Fruit fly (Drosophila melanogaster): ENCODE data around the gene Mcm10.

Gene Mcm10

DNA sequence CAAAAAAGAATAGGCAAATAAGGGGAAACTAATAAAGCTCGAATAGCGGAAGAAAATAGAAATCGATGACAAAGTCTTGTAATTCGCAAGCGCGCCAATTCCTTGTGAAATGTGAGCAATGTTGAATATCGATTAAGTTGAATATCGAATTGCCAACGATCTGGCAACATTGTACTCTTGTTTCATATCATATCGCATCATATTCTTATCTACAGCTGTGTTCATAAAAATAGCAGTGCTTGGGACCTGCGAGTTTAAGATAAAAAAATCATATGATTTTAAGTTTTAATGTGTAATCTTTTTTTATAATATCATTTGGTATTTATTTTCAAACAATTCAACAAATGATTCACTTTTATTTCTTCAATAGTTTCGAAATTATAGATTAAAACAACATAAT is 30.7 kb upstream of the Mcm10 start (continued):
- TF ChIP-seq CG8359 (GFP tag; optimal IDR thresholded peaks at IDR 0.05; ENCODE audit: borderline replicate concordance) (no peak), Dp (GFP tag; optimal IDR thresholded peaks at IDR 0.05) (peak; percentile 84), CG30403 (GFP tag; optimal IDR thresholded peaks at IDR 0.05) (peak; percentile 50), Eip74EF (GFP tag; optimal IDR thresholded peaks at IDR 0.05) (peak in 1 of 2 experiments; percentile 48), crp (GFP tag; optimal IDR thresholded peaks at IDR 0.05) (peak in 1 of 2 experiments; percentile 10), grau (tag; optimal IDR thresholded peaks at IDR 0.05) (peak; percentile 63), CG5245 (GFP tag; optimal IDR thresholded peaks at IDR 0.05) (no peak), unpg (GFP tag; optimal IDR thresholded peaks at IDR 0.05) (peak; percentile 71), CG1529 (GFP tag; optimal IDR thresholded peaks at IDR 0.05) (no peak), gsb-n (tag; optimal IDR thresholded peaks at IDR 0.05) (peak; percentile 50), Hr39 (optimal IDR thresholded peaks at IDR 0.05) (no peak), insv (GFP tag; optimal IDR thresholded peaks at IDR 0.05) (no peak), CG16779 (GFP tag; IDR thresholded peaks at IDR 0.05) (no peak), CG14860 (GFP tag; IDR thresholded peaks at IDR 0.05; ENCODE audit: partially characterized antibody) (peak; percentile 35; the same call in 2 of the 3 replicates), Dip3 (GFP tag; optimal IDR thresholded peaks at IDR 0.05) (no peak), ci (GFP tag; IDR thresholded peaks at IDR 0.05) (peak; percentile 77; the same call in 2 of the 3 replicates), CG10209 (GFP tag; optimal IDR thresholded peaks at IDR 0.05) (peak; percentile 25), sim (GFP tag; IDR thresholded peaks at IDR 0.05) (peak; percentile 43; the same call in 1 of the 2 replicates), CG6654 (GFP tag; optimal IDR thresholded peaks at IDR 0.05) (no peak), Nf-YB (GFP tag; optimal IDR thresholded peaks at IDR 0.05) (peak; percentile 26), CG3163 (GFP tag; optimal IDR thresholded peaks at IDR 0.05) (no peak), CG9797 (GFP tag; optimal IDR thresholded peaks at IDR 0.05) (no peak), CG12071 (GFP tag; optimal IDR thresholded peaks at IDR 0.05) (no peak), Xbp1 (GFP tag; optimal IDR thresholded peaks at IDR 0.05) (peak; percentile 57), psq (GFP tag; optimal IDR thresholded peaks at IDR 0.05) (no peak), zen (tag; optimal IDR thresholded peaks at IDR 0.05) (peak; percentile 3), danr (GFP tag; IDR thresholded peaks at IDR 0.05) (no peak), vfl (GFP tag; optimal IDR thresholded peaks at IDR 0.05) (no peak), da (GFP tag; optimal IDR thresholded peaks at IDR 0.05) (no peak), HHEX (GFP tag; optimal IDR thresholded peaks at IDR 0.05) (peak; percentile 53), CG34224 (GFP tag; IDR thresholded peaks at IDR 0.05; ENCODE audit: partially characterized antibody) (peak; percentile 80), tll (GFP tag; optimal IDR thresholded peaks at IDR 0.05) (no peak), CG2120 (GFP tag; optimal IDR thresholded peaks at IDR 0.05) (peak; percentile 65), dati (GFP tag; IDR thresholded peaks at IDR 0.05) (no peak), Lhr (GFP tag; optimal IDR thresholded peaks at IDR 0.05) (peak; percentile 70), ken (GFP tag; IDR thresholded peaks at IDR 0.05) (no peak), kni (GFP tag; optimal IDR thresholded peaks at IDR 0.05) (no peak), onecut (GFP tag; IDR thresholded peaks at IDR 0.05) (peak; percentile 74), CTCF (GFP tag; optimal IDR thresholded peaks at IDR 0.05) (no peak), CrebB (tag; optimal IDR thresholded peaks at IDR 0.05) (no peak), CG31388 (GFP tag; optimal IDR thresholded peaks at IDR 0.05) (no peak), CG1792 (GFP tag; optimal IDR thresholded peaks at IDR 0.05) (no peak), hb (GFP tag; IDR thresholded peaks at IDR 0.05; ENCODE audit: partially characterized antibody) (peak; percentile 69; the same call in 2 of the 3 replicates), CG8089 (GFP tag; optimal IDR thresholded peaks at IDR 0.05) (no peak), fd64A (GFP tag; optimal IDR thresholded peaks at IDR 0.05) (no peak), NFAT (GFP tag; IDR thresholded peaks at IDR 0.05) (peak; percentile 43; the same call in 1 of the 2 replicates), MBD-R2 (GFP tag; IDR thresholded peaks at IDR 0.05) (peak; percentile 62), CG4328 (GFP tag; optimal IDR thresholded peaks at IDR 0.05) (no peak), pzg (GFP tag; optimal IDR thresholded peaks at IDR 0.05) (peak; percentile 71), CG13624 (GFP tag; optimal IDR thresholded peaks at IDR 0.05) (no peak), fd96Cb (tag; optimal IDR thresholded peaks at IDR 0.05) (peak; percentile 35)
